Fruit fly (Drosophila melanogaster) whole organism, embryonic: ENCODE results near the gene Kr-h2.

ENCODE experiments used
- Antp ChIP-seq: fragments of 200-800 bp; sonication (Bioruptor generic); optimal IDR thresholded peaks from 3 replicates; lab custom pipeline; 2016; ENCODE audit warnings: missing biosample characterization, missing genetic modification characterization
- CG10565 ChIP-seq: fragments of 200-800 bp; sonication (Bioruptor generic); optimal IDR thresholded peaks from 3 replicates; lab custom pipeline; 2016; ENCODE audit warnings: missing biosample characterization, mild to moderate bottlenecking, missing genetic modification characterization
- CG10979 ChIP-seq: fragments of 200-800 bp; sonication (Bioruptor generic); optimal IDR thresholded peaks from 2 replicates; lab custom pipeline; 2018; ENCODE audit warnings: missing biosample characterization, mild to moderate bottlenecking, missing genetic modification characterization, moderate library complexity
- CG11723 ChIP-seq: fragments of 200-800 bp; sonication (Bioruptor generic); optimal IDR thresholded peaks from 2 replicates; lab custom pipeline; 2017; ENCODE audit warnings: missing biosample characterization, mild to moderate bottlenecking, missing genetic modification characterization
- CG12155 ChIP-seq: fragments of 200-800 bp; sonication (Bioruptor generic); optimal IDR thresholded peaks from 3 replicates; lab custom pipeline; 2016; ENCODE audit warnings: missing biosample characterization, missing genetic modification characterization
- CG14014 ChIP-seq: fragments of 200-800 bp; sonication (Bioruptor generic); IDR thresholded peaks from 2 replicates; pipeline ENCODE4 v1.3.6; 2022; ENCODE audit warnings: missing biosample characterization, missing genetic modification characterization
- CG14860 ChIP-seq: fragments of 200-800 bp; sonication (Bioruptor generic); IDR thresholded peaks from 3 replicates; pipeline ENCODE4 v1.3.6; 2022; ENCODE audit warnings: missing biosample characterization, missing genetic modification characterization; ENCODE audit not compliant: partially characterized antibody
- CG15011 ChIP-seq: fragments of 200-800 bp; sonication (Bioruptor generic); optimal IDR thresholded peaks from 3 replicates; lab custom pipeline; 2018; ENCODE audit warnings: missing biosample characterization, mild to moderate bottlenecking, missing genetic modification characterization
- CG16813 ChIP-seq: fragments of 200-800 bp; sonication (Bioruptor generic); IDR thresholded peaks from 3 replicates; pipeline ENCODE4 v1.3.6; 2022; ENCODE audit warnings: missing biosample characterization, missing genetic modification characterization; ENCODE audit not compliant: partially characterized antibody
- CG16863 ChIP-seq: fragments of 200-800 bp; sonication (Bioruptor generic); optimal IDR thresholded peaks from 3 replicates; lab custom pipeline; 2016; ENCODE audit warnings: missing biosample characterization, missing genetic modification characterization
- CG1832 ChIP-seq: fragments of 200-800 bp; sonication (Bioruptor generic); optimal IDR thresholded peaks from 2 replicates; lab custom pipeline; 2017; ENCODE audit warnings: missing biosample characterization, mild to moderate bottlenecking, missing genetic modification characterization, inconsistent platforms
- CG2199 ChIP-seq: fragments of 200-800 bp; sonication (Bioruptor generic); IDR thresholded peaks from 3 replicates; pipeline ENCODE4 v1.3.6; 2022; ENCODE audit warnings: missing biosample characterization, missing genetic modification characterization
- CG33557 ChIP-seq: fragments of 200-800 bp; sonication (Bioruptor generic); optimal IDR thresholded peaks from 2 replicates; lab custom pipeline; 2019; ENCODE audit warnings: missing biosample characterization, mild to moderate bottlenecking, missing genetic modification characterization, moderate library complexity
- CG42726 ChIP-seq: fragments of 200-800 bp; sonication (Bioruptor generic); IDR thresholded peaks from 2 replicates; pipeline ENCODE4 v1.3.6; 2022; ENCODE audit warnings: missing biosample characterization, missing genetic modification characterization; ENCODE audit not compliant: partially characterized antibody
- CG4404 ChIP-seq: fragments of 200-800 bp; sonication (Bioruptor generic); IDR thresholded peaks from 2 replicates; pipeline ENCODE4 v1.3.6; 2022; ENCODE audit warnings: missing biosample characterization, missing genetic modification characterization
- CG6791 ChIP-seq: fragments of 200-800 bp; sonication (Bioruptor generic); IDR thresholded peaks from 3 replicates; pipeline ENCODE4 v1.3.6; 2022; ENCODE audit warnings: missing biosample characterization, missing genetic modification characterization; ENCODE audit not compliant: partially characterized antibody
- CG7745 ChIP-seq: fragments of 200-800 bp; sonication (Bioruptor generic); optimal IDR thresholded peaks from 2 replicates; lab custom pipeline; 2018; ENCODE audit warnings: missing biosample characterization, mild to moderate bottlenecking, missing genetic modification characterization, moderate library complexity
- CG7987 ChIP-seq: fragments of 200-800 bp; sonication (Bioruptor generic); optimal IDR thresholded peaks from 2 replicates; lab custom pipeline; 2018; ENCODE audit warnings: missing biosample characterization, mild to moderate bottlenecking, missing genetic modification characterization, moderate library complexity
- CG8478 ChIP-seq: fragments of >200 bp; optimal IDR thresholded peaks from 2 replicates; lab custom pipeline; 2018
- CG8765 ChIP-seq: fragments of 200-800 bp; sonication (Bioruptor generic); IDR thresholded peaks from 2 replicates; pipeline ENCODE4 v1.3.6; 2022; ENCODE audit warnings: missing biosample characterization, missing genetic modification characterization
- CG8924 ChIP-seq: fragments of 200-800 bp; optimal IDR thresholded peaks from 3 replicates; lab custom pipeline; 2019; ENCODE audit warnings: missing biosample characterization, mild to moderate bottlenecking, missing genetic modification characterization, moderate library complexity
- D19A ChIP-seq: fragments of 200-800 bp; optimal IDR thresholded peaks from 3 replicates; lab custom pipeline; 2019; ENCODE audit warnings: missing biosample characterization, mild to moderate bottlenecking, missing genetic modification characterization, moderate library complexity
- Deaf1 ChIP-seq: fragments of 200-800 bp; optimal IDR thresholded peaks from 3 replicates; lab custom pipeline; 2019; ENCODE audit warnings: missing biosample characterization, mild to moderate bottlenecking, missing genetic modification characterization, moderate library complexity
- Hey ChIP-seq: fragments of 200-800 bp; sonication (Bioruptor generic); optimal IDR thresholded peaks from 3 replicates; lab custom pipeline; 2018; ENCODE audit warnings: missing biosample characterization, mild to moderate bottlenecking, missing genetic modification characterization
- Kr ChIP-seq: fragments of 200-800 bp; sonication (Bioruptor generic); optimal IDR thresholded peaks from 2 replicates; lab custom pipeline; 2017; ENCODE audit warnings: missing biosample characterization, mild to moderate bottlenecking, missing genetic modification characterization
- Med ChIP-seq: fragments of 200-800 bp; sonication (Bioruptor generic); peaks from one replicate; lab custom pipeline; 2016; ENCODE audit warnings: missing biosample characterization, missing genetic modification characterization, mild to moderate bottlenecking, inconsistent platforms, moderate library complexity
- Myb ChIP-seq: fragments of 200-800 bp; sonication (Bioruptor generic); optimal IDR thresholded peaks from 2 replicates; lab custom pipeline; 2016; ENCODE audit warnings: missing biosample characterization, missing genetic modification characterization
- Opbp ChIP-seq: fragments of 200-800 bp; sonication (Bioruptor generic); IDR thresholded peaks from 3 replicates; pipeline ENCODE4 v1.3.6; 2022; ENCODE audit warnings: missing biosample characterization, missing genetic modification characterization; ENCODE audit not compliant: partially characterized antibody
- TFAM ChIP-seq: fragments of 200-800 bp; sonication (Bioruptor generic); optimal IDR thresholded peaks from 2 replicates; lab custom pipeline; 2017; ENCODE audit warnings: missing biosample characterization, missing genetic modification characterization, inconsistent platforms
- Tbp ChIP-seq: fragments of >200 bp; optimal IDR thresholded peaks from 2 replicates; lab custom pipeline; 2018; ENCODE audit warnings: missing biosample characterization, missing genetic modification characterization
- Xbp1 ChIP-seq: fragments of 200-800 bp; sonication (Bioruptor generic); optimal IDR thresholded peaks from 3 replicates; lab custom pipeline; 2016; ENCODE audit warnings: missing biosample characterization, mild to moderate bottlenecking, missing genetic modification characterization
- ara ChIP-seq: fragments of 200-800 bp; sonication (Bioruptor generic); IDR thresholded peaks from 2 replicates; pipeline ENCODE4 v1.3.6; 2022; ENCODE audit warnings: missing biosample characterization, missing genetic modification characterization
- cad ChIP-seq: fragments of >200 bp; optimal IDR thresholded peaks from 2 replicates; lab custom pipeline; 2017; ENCODE audit warnings: missing biosample characterization, missing genetic modification characterization
- chn ChIP-seq: fragments of 200-800 bp; sonication (Bioruptor generic); optimal IDR thresholded peaks from 2 replicates; lab custom pipeline; 2016; ENCODE audit warnings: missing biosample characterization, missing genetic modification characterization
- crp ChIP-seq, 2 experiments: fragments of 200-800 bp; sonication (Bioruptor generic); optimal IDR thresholded peaks; 2 replicates in 1 of 2; 3 replicates in 1 of 2; lab custom pipeline; 2017; ENCODE audit warnings: missing biosample characterization in 2 of 2, missing genetic modification characterization in 2 of 2, mild to moderate bottlenecking in 1 of 2, moderate library complexity in 1 of 2
- dati ChIP-seq: fragments of 200-800 bp; sonication (Bioruptor generic); IDR thresholded peaks from 2 replicates; pipeline ENCODE4 v1.3.6; 2022; ENCODE audit warnings: missing biosample characterization, missing genetic modification characterization
- gcm ChIP-seq: fragments of 200-800 bp; sonication (Bioruptor generic); optimal IDR thresholded peaks from 2 replicates; lab custom pipeline; 2019; ENCODE audit warnings: missing biosample characterization, mild to moderate bottlenecking, missing genetic modification characterization, moderate library complexity
- gcm2 ChIP-seq: fragments of 200-800 bp; sonication (Bioruptor generic); optimal IDR thresholded peaks from 2 replicates; lab custom pipeline; 2016; ENCODE audit warnings: missing biosample characterization, missing genetic modification characterization
- gsb-n ChIP-seq: fragments of 200-800 bp; sonication (Bioruptor generic); optimal IDR thresholded peaks from 3 replicates; lab custom pipeline; 2018; ENCODE audit warnings: missing biosample characterization, mild to moderate bottlenecking, missing genetic modification characterization
- nerfin-1 ChIP-seq: fragments of 200-800 bp; sonication (Bioruptor generic); optimal IDR thresholded peaks from 3 replicates; lab custom pipeline; 2019; ENCODE audit warnings: missing biosample characterization, mild to moderate bottlenecking, missing genetic modification characterization, moderate library complexity
- nom ChIP-seq: fragments of 200-800 bp; sonication (Bioruptor generic); optimal IDR thresholded peaks from 2 replicates; lab custom pipeline; 2017; ENCODE audit warnings: missing biosample characterization, missing genetic modification characterization, mild to moderate bottlenecking, moderate library complexity, missing genetic modification reagents
- rib ChIP-seq: fragments of 200-800 bp; sonication (Bioruptor generic); IDR thresholded peaks from 2 replicates; pipeline ENCODE4 v1.3.6; 2022; ENCODE audit warnings: missing biosample characterization, missing genetic modification characterization
- sna ChIP-seq: fragments of 200-800 bp; sonication (Bioruptor generic); IDR thresholded peaks from 2 replicates; pipeline ENCODE4 v1.3.6; 2022; ENCODE audit warnings: missing biosample characterization, missing genetic modification characterization; ENCODE audit not compliant: partially characterized antibody
- stc ChIP-seq: fragments of 200-800 bp; sonication (Bioruptor generic); IDR thresholded peaks from 2 replicates; pipeline ENCODE4 v1.3.6; 2022; ENCODE audit warnings: missing biosample characterization, missing genetic modification characterization
- stwl ChIP-seq: fragments of 200-800 bp; sonication (Bioruptor generic); optimal IDR thresholded peaks from 3 replicates; lab custom pipeline; 2018; ENCODE audit warnings: missing biosample characterization, mild to moderate bottlenecking, missing genetic modification characterization, moderate library complexity
- tgo ChIP-seq: fragments of 200-800 bp; sonication (Bioruptor generic); IDR thresholded peaks from 3 replicates; pipeline ENCODE4 v1.3.6; 2022; ENCODE audit warnings: missing biosample characterization, missing genetic modification characterization
- tll ChIP-seq, 2 experiments: fragments of 200-800 bp in 1 of 2; fragments of >200 bp in 1 of 2; sonication (Bioruptor generic) in 1 of 2; optimal IDR thresholded peaks; 2 replicates each; lab custom pipeline; 2017 to 2019; ENCODE audit warnings: missing biosample characterization in 2 of 2, missing genetic modification characterization in 2 of 2, mild to moderate bottlenecking in 1 of 2, moderate library complexity in 1 of 2
- toy ChIP-seq: fragments of 200-800 bp; sonication (Bioruptor generic); IDR thresholded peaks from 2 replicates; pipeline ENCODE4 v1.3.6; 2022; ENCODE audit warnings: missing biosample characterization, missing genetic modification characterization
- usp ChIP-seq: fragments of >200 bp; optimal IDR thresholded peaks from 2 replicates; lab custom pipeline; 2017; ENCODE audit warnings: missing biosample characterization, missing genetic modification characterization

Gene Kr-h2

dm6 chr2L:6078757-6079351, 8.1 kb downstream of the Kr-h2 start (continued):
- TF ChIP-seq CG14860 (GFP tag; lab: Robert Waterston, UW) (peak; percentile 20; the same call in 1 of the 3 replicates), Hey (peak; percentile 67), Myb (no peak), CG8478 (lab: Kevin White, UChicago) (peak; percentile 75), Opbp (GFP tag; lab: Robert Waterston, UW) (peak; percentile 64; the same call in 1 of the 3 replicates), CG11723 (GFP tag; lab: Kevin White, UChicago) (peak; percentile 20), CG2199 (GFP tag; lab: Robert Waterston, UW) (peak; percentile 88), toy (no peak), CG7987 (GFP tag; lab: Kevin White, UChicago) (peak; percentile 69), CG8765 (GFP tag; lab: Robert Waterston, UW) (peak; percentile 39; the same call in 1 of the 2 replicates), usp (GFP tag; lab: Kevin White, UChicago) (peak; percentile 34), CG8924 (tag; lab: Kevin White, UChicago) (peak; percentile 32), ara (GFP tag; lab: Robert Waterston, UW) (peak; percentile 13; the same call in 1 of the 2 replicates), rib (GFP tag; lab: Robert Waterston, UW) (peak; percentile 92), TFAM (no peak), stwl (tag; lab: Kevin White, UChicago) (peak; percentile 64), CG16863 (GFP tag; lab: Kevin White, UChicago) (no peak), cad (GFP tag; lab: Kevin White, UChicago) (no peak), Antp (GFP tag; lab: Kevin White, UChicago) (no peak), CG16813 (0 out of 3 replicates have a peak, but pooled peaks have one; percentile 28), Tbp (GFP tag; lab: Kevin White, UChicago) (peak; percentile 57), Kr (peak; percentile 78), CG4404 (GFP tag; lab: Robert Waterston, UW) (no peak), CG10565 (no peak), CG14014 (no peak), Xbp1 (peak; percentile 14), CG1832 (GFP tag; lab: Kevin White, UChicago) (peak; percentile 41), D19A (tag; lab: Kevin White, UChicago) (peak; percentile 30), gcm (GFP tag; lab: Kevin White, UChicago) (peak; percentile 94), Deaf1 (peak; percentile 53), CG7745 (peak; percentile 60), CG33557 (GFP tag; lab: Kevin White, UChicago) (peak; percentile 48), gsb-n (peak; percentile 14), tgo (GFP tag; lab: Robert Waterston, UW) (no peak), CG42726 (peak; percentile 100), nerfin-1 (tag; lab: Kevin White, UChicago) (peak; percentile 27), gcm2 (GFP tag; lab: Kevin White, UChicago) (peak; percentile 25), sna (0 out of 2 replicates have a peak, but pooled peaks have one; percentile 23), CG10979 (tag; lab: Kevin White, UChicago) (peak; percentile 31), stc (GFP tag; lab: Robert Waterston, UW) (no peak), nom (peak; percentile 5), CG6791 (GFP tag; lab: Robert Waterston, UW) (peak; percentile 52; the same call in 1 of the 3 replicates), CG12155 (GFP tag; lab: Kevin White, UChicago) (peak; percentile 96), Med (GFP tag; lab: Kevin White, UChicago) (peak; percentile 77), CG15011 (GFP tag; lab: Kevin White, UChicago) (no peak), crp (GFP tag; optimal IDR thresholded peaks at IDR 0.05; lab: Kevin White, UChicago) (peak in 1 of 2 experiments; percentile 23), chn (peak; percentile 69), tll (GFP tag; optimal IDR thresholded peaks at IDR 0.05; lab: Kevin White, UChicago) (peak in 1 of 2 experiments; percentile 98), dati (GFP tag; lab: Robert Waterston, UW) (no peak)
